Worm (Caenorhabditis elegans): ENCODE data around the gene F27E5.8.

- no peak for TF ChIP-seq pes-1 (GFP tag; IDR thresholded peaks at IDR 0.05)
- no peak for TF ChIP-seq F13C5.2 (tag; optimal IDR thresholded peaks at IDR 0.05)
- TF ChIP-seq ama-1 (optimal IDR thresholded peaks at IDR 0.05) = no peak
- no peak for TF ChIP-seq ets-7 (tag; optimal IDR thresholded peaks at IDR 0.05)
- TF ChIP-seq tra-4 (tag; optimal IDR thresholded peaks at IDR 0.05) = no peak
- no peak for TF ChIP-seq aly-1 (tag; optimal IDR thresholded peaks at IDR 0.05)
- no peak for TF ChIP-seq flt-1 (GFP tag; IDR thresholded peaks at IDR 0.05)
- TF ChIP-seq hmg-4 (GFP tag; optimal IDR thresholded peaks at IDR 0.05) = no peak
Observed at ce11 chrII:10099072-10099471, 28.2 kb downstream of the F27E5.8 start.

All from whole organism, early embryonic.